Fruit fly (Drosophila melanogaster): ENCODE results near the gene CG31668.

The CG31668 gene

DNA sequence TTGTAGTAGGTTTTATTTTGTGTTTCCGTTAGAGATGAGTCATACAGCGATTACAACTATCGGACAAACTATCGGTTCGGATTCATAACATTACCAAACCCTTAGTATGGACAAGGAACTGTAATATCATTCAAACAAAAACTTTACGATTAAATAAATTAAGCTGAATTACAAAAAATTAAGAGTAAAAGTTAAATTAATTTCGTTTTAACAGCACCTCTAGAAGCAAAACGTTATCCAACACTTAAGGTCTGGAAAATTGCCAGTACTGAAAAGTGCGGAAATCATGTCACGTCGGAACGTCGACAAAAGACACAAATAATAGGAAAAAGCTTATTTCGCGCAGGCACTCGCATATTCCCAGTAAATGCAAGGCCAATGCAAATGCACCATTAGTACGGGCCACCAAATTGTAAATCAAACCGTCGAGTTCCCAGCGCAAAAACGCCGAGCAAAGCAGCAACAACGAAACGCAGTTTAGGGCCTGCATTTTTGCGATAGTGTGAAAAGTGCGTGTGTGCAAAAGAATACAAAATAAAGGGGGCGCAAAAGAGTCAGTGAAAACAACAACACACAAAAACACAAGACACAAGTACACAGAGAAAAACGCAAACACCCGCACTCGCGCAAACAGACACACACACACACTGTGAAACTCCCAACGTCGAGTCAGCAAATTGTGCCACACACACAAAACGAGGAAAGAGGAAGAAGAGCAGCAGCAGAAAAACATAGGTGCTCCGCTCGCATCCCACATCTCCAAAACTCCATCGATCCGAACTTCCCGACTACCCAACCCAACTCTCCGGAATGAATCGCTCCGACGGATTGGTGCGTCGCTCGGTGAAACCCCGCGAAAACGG is 20.5 kb upstream of the CG31668 start, which contains the start of the genes CG15387 and sau (continued):
- TF ChIP-seq lmd (GFP tag; IDR thresholded peaks at IDR 0.05) = peak; percentile 82
- TF ChIP-seq CG11398 (GFP tag; optimal IDR thresholded peaks at IDR 0.05) = peak; percentile 51
- peak; percentile 97 for TF ChIP-seq Sry-δ (GFP tag; optimal IDR thresholded peaks at IDR 0.05)
- peak; percentile 81 for TF ChIP-seq CrebB (tag; optimal IDR thresholded peaks at IDR 0.05)
- TF ChIP-seq luna (GFP tag; optimal IDR thresholded peaks at IDR 0.05) = peak; percentile 87
- TF ChIP-seq CG6813 (GFP tag; optimal IDR thresholded peaks at IDR 0.05) = peak; percentile 58
- TF ChIP-seq CG16815 (GFP tag; optimal IDR thresholded peaks at IDR 0.05) = peak; percentile 70
- peak; percentile 79 for TF ChIP-seq dmrt99B (tag; optimal IDR thresholded peaks at IDR 0.05)
- peak; percentile 49; the same call in 2 of the 3 replicates for TF ChIP-seq CG11560 (tag; IDR thresholded peaks at IDR 0.05)
- TF ChIP-seq Awh (GFP tag; IDR thresholded peaks at IDR 0.05) = peak; percentile 65
- TF ChIP-seq CG10654 (GFP tag; optimal IDR thresholded peaks at IDR 0.05) = peak; percentile 87
- TF ChIP-seq gce (GFP tag; IDR thresholded peaks at IDR 0.05) = peak; percentile 48; the same call in 1 of the 3 replicates
- TF ChIP-seq CG17361 (GFP tag; IDR thresholded peaks at IDR 0.05) = peak; percentile 89
- no peak for TF ChIP-seq Gsc (GFP tag; IDR thresholded peaks at IDR 0.05)
- peak; percentile 76 for TF ChIP-seq fd96Cb (tag; optimal IDR thresholded peaks at IDR 0.05)
- no peak for TF ChIP-seq CG6254 (GFP tag; optimal IDR thresholded peaks at IDR 0.05)
- TF ChIP-seq chm (GFP tag; IDR thresholded peaks at IDR 0.05) = peak; percentile 82
- peak; percentile 67 for TF ChIP-seq CG8765 (GFP tag; IDR thresholded peaks at IDR 0.05)
- no peak for TF ChIP-seq h (optimal IDR thresholded peaks at IDR 0.05)
- TF ChIP-seq amos (GFP tag; IDR thresholded peaks at IDR 0.05; ENCODE audit: partially characterized antibody) = peak; percentile 85
- TF ChIP-seq pan (optimal IDR thresholded peaks at IDR 0.05) = no peak
- TF ChIP-seq pan (GFP tag; optimal IDR thresholded peaks at IDR 0.05 in 1 of 2, IDR thresholded peaks at IDR 0.05 in 1 of 2) = peak in 1 of 2 experiments; percentile 87
- TF ChIP-seq Fer3 (tag; optimal IDR thresholded peaks at IDR 0.05) = peak; percentile 86
- TF ChIP-seq CG9817 (tag; optimal IDR thresholded peaks at IDR 0.05) = peak; percentile 89
- peak; percentile 77 for TF ChIP-seq CG10979 (tag; optimal IDR thresholded peaks at IDR 0.05)
- TF ChIP-seq CG13296 (GFP tag; optimal IDR thresholded peaks at IDR 0.05) = peak; percentile 84
- TF ChIP-seq HLH3B (GFP tag; IDR thresholded peaks at IDR 0.05) = peak; percentile 79
- peak; percentile 85 for TF ChIP-seq Mes4 (GFP tag; optimal IDR thresholded peaks at IDR 0.05)
- no peak for TF ChIP-seq CG7745 (tag; optimal IDR thresholded peaks at IDR 0.05)
- TF ChIP-seq D (optimal IDR thresholded peaks at IDR 0.05) = no peak
- peak; percentile 67 for TF ChIP-seq D (GFP tag; optimal IDR thresholded peaks at IDR 0.05)
- peak; percentile 24 for TF ChIP-seq TFAM (GFP tag; optimal IDR thresholded peaks at IDR 0.05)
- TF ChIP-seq br (optimal IDR thresholded peaks at IDR 0.05) = no peak
- peak; percentile 86 for TF ChIP-seq tgo (GFP tag; IDR thresholded peaks at IDR 0.05)
- TF ChIP-seq wek (GFP tag; optimal IDR thresholded peaks at IDR 0.05) = peak; percentile 48
- TF ChIP-seq ranshi (GFP tag; IDR thresholded peaks at IDR 0.05) = peak; percentile 82
- TF ChIP-seq CG9876 (GFP tag; optimal IDR thresholded peaks at IDR 0.05) = peak; percentile 78
- peak; percentile 58 for TF ChIP-seq CG6683 (GFP tag; optimal IDR thresholded peaks at IDR 0.05)
- TF ChIP-seq Ravus (GFP tag; IDR thresholded peaks at IDR 0.05) = peak; percentile 46
- peak; percentile 83 for TF ChIP-seq CG7372 (GFP tag; IDR thresholded peaks at IDR 0.05)
- TF ChIP-seq gsb (GFP tag; IDR thresholded peaks at IDR 0.05) = peak; percentile 66
- TF ChIP-seq toy (GFP tag; IDR thresholded peaks at IDR 0.05) = peak; percentile 65; the same call in 1 of the 2 replicates
- TF ChIP-seq Kr (GFP tag; optimal IDR thresholded peaks at IDR 0.05) = no peak
- peak; percentile 79 for TF ChIP-seq tup (GFP tag; optimal IDR thresholded peaks at IDR 0.05)
- TF ChIP-seq CG12219 (GFP tag; optimal IDR thresholded peaks at IDR 0.05) = peak; percentile 69
- peak; percentile 64; the same call in 1 of the 3 replicates for TF ChIP-seq CG7357 (GFP tag; IDR thresholded peaks at IDR 0.05)
- peak; percentile 85 for TF ChIP-seq H2.0 (GFP tag; IDR thresholded peaks at IDR 0.05)
- peak; percentile 72 for TF ChIP-seq ato (GFP tag; IDR thresholded peaks at IDR 0.05; ENCODE audit: partially characterized antibody)
- peak; percentile 92 for TF ChIP-seq CG8290 (GFP tag; optimal IDR thresholded peaks at IDR 0.05)
- peak; percentile 70 to 88 for TF ChIP-seq CG8290 (tag; optimal IDR thresholded peaks at IDR 0.05)
- no peak for TF ChIP-seq Lpt (GFP tag; optimal IDR thresholded peaks at IDR 0.05)
